Fruit fly (Drosophila melanogaster) whole organism, embryonic: ENCODE data around the gene aph-1.

ENCODE experiments used
- Abd-B ChIP-seq: fragments of 200-800 bp; sonication (Bioruptor generic); optimal IDR thresholded peaks from 2 replicates; lab custom pipeline; 2018; ENCODE audit warnings: missing biosample characterization, mild to moderate bottlenecking, missing genetic modification characterization, moderate library complexity
- Adf1 ChIP-seq: fragments of 200-800 bp; sonication (Bioruptor generic); IDR thresholded peaks from 2 replicates; pipeline ENCODE4 v1.3.6; 2022; ENCODE audit warnings: missing biosample characterization, missing genetic modification characterization
- CG10274 ChIP-seq: fragments of 200-800 bp; sonication (Bioruptor generic); optimal IDR thresholded peaks from 3 replicates; lab custom pipeline; 2017; ENCODE audit warnings: missing biosample characterization, mild to moderate bottlenecking, missing genetic modification characterization
- CG10366 ChIP-seq: fragments of 200-800 bp; sonication (Bioruptor generic); IDR thresholded peaks from 2 replicates; pipeline ENCODE4 v1.3.6; 2022; ENCODE audit warnings: missing biosample characterization, missing genetic modification characterization
- CG12769 ChIP-seq: fragments of 200-800 bp; sonication (Bioruptor generic); optimal IDR thresholded peaks from 2 replicates; lab custom pipeline; 2019; ENCODE audit warnings: missing biosample characterization, mild to moderate bottlenecking, missing genetic modification characterization, moderate library complexity
- CG13123 ChIP-seq: fragments of 200-800 bp; sonication (Bioruptor generic); optimal IDR thresholded peaks from 2 replicates; lab custom pipeline; 2016; ENCODE audit warnings: missing biosample characterization, missing genetic modification characterization
- CG13894 ChIP-seq: fragments of 200-800 bp; sonication (Bioruptor generic); optimal IDR thresholded peaks from 3 replicates; lab custom pipeline; 2018; ENCODE audit warnings: missing biosample characterization, mild to moderate bottlenecking, missing genetic modification characterization, moderate library complexity
- CG14860 ChIP-seq: fragments of 200-800 bp; sonication (Bioruptor generic); IDR thresholded peaks from 3 replicates; pipeline ENCODE4 v1.3.6; 2022; ENCODE audit warnings: missing biosample characterization, missing genetic modification characterization; ENCODE audit not compliant: partially characterized antibody
- CG1529 ChIP-seq: fragments of 200-800 bp; sonication (Bioruptor generic); optimal IDR thresholded peaks from 3 replicates; lab custom pipeline; 2018; ENCODE audit warnings: missing biosample characterization, missing genetic modification characterization
- CG17186 ChIP-seq: fragments of 200-800 bp; sonication (Bioruptor generic); optimal IDR thresholded peaks from 3 replicates; lab custom pipeline; 2017; ENCODE audit warnings: missing biosample characterization, missing genetic modification reagents, missing genetic modification characterization
- CG1832 ChIP-seq: fragments of 200-800 bp; sonication (Bioruptor generic); optimal IDR thresholded peaks from 2 replicates; lab custom pipeline; 2017; ENCODE audit warnings: missing biosample characterization, mild to moderate bottlenecking, missing genetic modification characterization, inconsistent platforms
- CG18764 ChIP-seq: fragments of 200-800 bp; sonication (Bioruptor generic); optimal IDR thresholded peaks from 3 replicates; lab custom pipeline; 2016; ENCODE audit warnings: missing biosample characterization, missing genetic modification characterization
- CG2116 ChIP-seq: fragments of 200-800 bp; sonication (Bioruptor generic); optimal IDR thresholded peaks from 3 replicates; lab custom pipeline; 2018; ENCODE audit warnings: missing biosample characterization, mild to moderate bottlenecking, missing genetic modification characterization
- CG30431 ChIP-seq: fragments of 200-800 bp; sonication (Bioruptor generic); optimal IDR thresholded peaks from 2 replicates; lab custom pipeline; 2017; ENCODE audit warnings: missing biosample characterization, missing genetic modification characterization
- CG31388 ChIP-seq: fragments of 200-800 bp; sonication (Bioruptor generic); optimal IDR thresholded peaks from 2 replicates; lab custom pipeline; 2016; ENCODE audit warnings: missing biosample characterization, missing genetic modification characterization
- CG3281 ChIP-seq: fragments of 200-800 bp; sonication (Bioruptor generic); optimal IDR thresholded peaks from 3 replicates; lab custom pipeline; 2017; ENCODE audit warnings: missing biosample characterization, mild to moderate bottlenecking, missing genetic modification characterization
- CG3726 ChIP-seq: fragments of 200-800 bp; sonication (Bioruptor generic); IDR thresholded peaks from 3 replicates; pipeline ENCODE4, ENCODE4 v1.3.6; 2022; ENCODE audit warnings: missing biosample characterization, missing genetic modification characterization
- CG4282 ChIP-seq: fragments of 200-800 bp; sonication (Bioruptor generic); optimal IDR thresholded peaks from 2 replicates; lab custom pipeline; 2016; ENCODE audit warnings: missing biosample characterization, missing genetic modification characterization
- CG6175 ChIP-seq: fragments of 200-800 bp; sonication (Bioruptor generic); IDR thresholded peaks from 3 replicates; pipeline ENCODE4 v1.3.6; 2022; ENCODE audit warnings: missing biosample characterization, missing genetic modification characterization
- CG6254 ChIP-seq: fragments of 200-800 bp; sonication (Bioruptor generic); optimal IDR thresholded peaks from 3 replicates; lab custom pipeline; 2017; ENCODE audit warnings: mild to moderate bottlenecking, missing biosample characterization, missing genetic modification reagents, missing genetic modification characterization
- CG7372 ChIP-seq: fragments of 200-800 bp; sonication (Bioruptor generic); IDR thresholded peaks from 2 replicates; pipeline ENCODE4 v1.3.6; 2022; ENCODE audit warnings: missing biosample characterization, missing genetic modification characterization
- CG7745 ChIP-seq: fragments of 200-800 bp; sonication (Bioruptor generic); optimal IDR thresholded peaks from 2 replicates; lab custom pipeline; 2018; ENCODE audit warnings: missing biosample characterization, mild to moderate bottlenecking, missing genetic modification characterization, moderate library complexity
- CG7786 ChIP-seq: fragments of 200-800 bp; sonication (Bioruptor generic); optimal IDR thresholded peaks from 2 replicates; lab custom pipeline; 2016; ENCODE audit warnings: missing biosample characterization, missing genetic modification characterization
- CG8924 ChIP-seq: fragments of 200-800 bp; optimal IDR thresholded peaks from 3 replicates; lab custom pipeline; 2019; ENCODE audit warnings: missing biosample characterization, mild to moderate bottlenecking, missing genetic modification characterization, moderate library complexity
- D19B ChIP-seq: fragments of 200-800 bp; sonication (Bioruptor generic); optimal IDR thresholded peaks from 2 replicates; lab custom pipeline; 2017; ENCODE audit warnings: missing biosample characterization, mild to moderate bottlenecking, missing genetic modification characterization
- Doc3 ChIP-seq: fragments of 200-800 bp; sonication (Bioruptor generic); IDR thresholded peaks from 3 replicates; pipeline ENCODE4 v1.3.6; 2022; ENCODE audit warnings: missing biosample characterization, missing genetic modification characterization; ENCODE audit not compliant: partially characterized antibody
- Eip74EF ChIP-seq, 2 experiments: fragments of 200-800 bp in 1 of 2; fragments of >200 bp in 1 of 2; sonication (Bioruptor generic) in 1 of 2; optimal IDR thresholded peaks; 2 replicates each; lab custom pipeline; 2017 to 2019; ENCODE audit warnings: missing biosample characterization in 2 of 2, missing genetic modification characterization in 2 of 2, mild to moderate bottlenecking in 1 of 2, moderate library complexity in 1 of 2
- Gsc ChIP-seq: fragments of 200-800 bp; sonication (Bioruptor generic); IDR thresholded peaks from 2 replicates; pipeline ENCODE4 v1.3.6; 2022; ENCODE audit warnings: missing biosample characterization, missing genetic modification characterization
- Gug ChIP-seq: fragments of 200-800 bp; sonication (Bioruptor generic); IDR thresholded peaks from 4 replicates; pipeline ENCODE4 v1.3.6; 2022; ENCODE audit warnings: missing biosample characterization, missing genetic modification characterization
- Mad ChIP-seq: fragments of 200-800 bp; sonication (Bioruptor generic); optimal IDR thresholded peaks from 2 replicates; lab custom pipeline; 2016; ENCODE audit warnings: missing biosample characterization, missing genetic modification characterization
- Med ChIP-seq: fragments of 200-800 bp; sonication (Bioruptor generic); peaks from one replicate; lab custom pipeline; 2016; ENCODE audit warnings: missing biosample characterization, missing genetic modification characterization, mild to moderate bottlenecking, inconsistent platforms, moderate library complexity
- Sin3A ChIP-seq: fragments of >200 bp; optimal IDR thresholded peaks from 2 replicates; lab custom pipeline; 2018
- Sry-β ChIP-seq: fragments of 200-800 bp; sonication (Bioruptor generic); optimal IDR thresholded peaks from 2 replicates; lab custom pipeline; 2018; ENCODE audit warnings: missing biosample characterization, mild to moderate bottlenecking, missing genetic modification characterization, moderate library complexity
- Tbp ChIP-seq: fragments of >200 bp; optimal IDR thresholded peaks from 2 replicates; lab custom pipeline; 2018; ENCODE audit warnings: missing biosample characterization, missing genetic modification characterization
- Trl ChIP-seq, 3 experiments: fragments of >200 bp in 2 of 3; fragments of 200-800 bp in 1 of 3; sonication (Bioruptor generic) in 1 of 3; optimal IDR thresholded peaks; 2 replicates in 1 of 3; 3 replicates in 2 of 3; lab custom pipeline; 2016 to 2017; ENCODE audit warnings: missing biosample characterization in 1 of 3, missing genetic modification characterization in 1 of 3
- Xbp1 ChIP-seq: fragments of 200-800 bp; sonication (Bioruptor generic); optimal IDR thresholded peaks from 3 replicates; lab custom pipeline; 2016; ENCODE audit warnings: missing biosample characterization, mild to moderate bottlenecking, missing genetic modification characterization
- aop ChIP-seq: fragments of 200-800 bp; sonication (Bioruptor generic); IDR thresholded peaks from 2 replicates; pipeline ENCODE4 v1.3.6; 2022; ENCODE audit warnings: missing biosample characterization, missing genetic modification characterization
- ash1 ChIP-seq: fragments of 200-800 bp; sonication (Bioruptor generic); optimal IDR thresholded peaks from 2 replicates; lab custom pipeline; 2018; ENCODE audit warnings: missing biosample characterization, mild to moderate bottlenecking, missing genetic modification characterization
- inv ChIP-seq: fragments of 200-800 bp; sonication (Bioruptor generic); IDR thresholded peaks from 2 replicates; pipeline ENCODE4 v1.3.6; 2022; ENCODE audit warnings: missing biosample characterization, missing genetic modification characterization; ENCODE audit not compliant: partially characterized antibody
- mld ChIP-seq: fragments of 200-800 bp; sonication (Bioruptor generic); IDR thresholded peaks from 3 replicates; pipeline ENCODE4 v1.3.6; 2022; ENCODE audit warnings: missing biosample characterization, missing genetic modification characterization; ENCODE audit not compliant: partially characterized antibody
- nom ChIP-seq: fragments of 200-800 bp; sonication (Bioruptor generic); optimal IDR thresholded peaks from 2 replicates; lab custom pipeline; 2017; ENCODE audit warnings: missing biosample characterization, missing genetic modification characterization, mild to moderate bottlenecking, moderate library complexity, missing genetic modification reagents
- odd ChIP-seq: fragments of 200-800 bp; sonication (Bioruptor generic); optimal IDR thresholded peaks from 2 replicates; lab custom pipeline; 2017; ENCODE audit warnings: missing biosample characterization, mild to moderate bottlenecking, missing genetic modification characterization
- pan ChIP-seq, 4 experiments: fragments of >200 bp in 3 of 4; fragments of 200-800 bp in 1 of 4; sonication (Bioruptor generic) in 1 of 4; optimal IDR thresholded peaks in 3 of 4; IDR thresholded peaks in 1 of 4; 2 replicates each; pipeline versions ENCODE4 v1.3.6 to Lab custom; 2017 to 2022; ENCODE audit warnings: missing biosample characterization in 2 of 4, missing genetic modification characterization in 2 of 4, mixed read lengths in 1 of 4
- run ChIP-seq: fragments of 200-800 bp; sonication (Bioruptor generic); optimal IDR thresholded peaks from 3 replicates; lab custom pipeline; 2018; ENCODE audit warnings: missing biosample characterization, mild to moderate bottlenecking, missing genetic modification characterization
- sens-2 ChIP-seq: fragments of 200-800 bp; sonication (Bioruptor generic); IDR thresholded peaks from 2 replicates; pipeline ENCODE4 v1.3.6; 2022; ENCODE audit warnings: missing biosample characterization, missing genetic modification characterization
- sna ChIP-seq: fragments of 200-800 bp; sonication (Bioruptor generic); IDR thresholded peaks from 2 replicates; pipeline ENCODE4 v1.3.6; 2022; ENCODE audit warnings: missing biosample characterization, missing genetic modification characterization; ENCODE audit not compliant: partially characterized antibody
- wor ChIP-seq: fragments of 200-800 bp; sonication (Bioruptor generic); IDR thresholded peaks from 2 replicates; pipeline ENCODE4 v1.3.6; 2022; ENCODE audit warnings: missing biosample characterization, missing genetic modification characterization

aph-1 gene

DNA sequence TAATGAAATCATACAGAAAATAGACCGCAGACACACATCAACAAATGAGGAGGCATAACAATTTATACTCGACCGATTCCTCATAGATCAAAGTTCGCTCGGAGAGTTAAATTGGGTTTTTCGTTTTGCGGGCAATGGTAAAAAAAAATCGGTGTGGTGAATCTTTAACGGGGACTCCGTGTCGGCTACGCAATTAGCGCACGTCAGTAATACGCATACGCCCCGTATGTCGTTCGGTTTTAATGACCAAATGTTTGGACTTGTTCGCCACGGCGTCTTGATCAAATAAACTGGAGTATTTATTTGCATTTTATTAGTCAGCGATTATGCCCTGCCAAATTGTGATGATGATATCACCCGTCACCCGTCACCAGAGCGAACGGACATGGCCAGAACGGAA lies 35.3 kb upstream of the aph-1 start:
- TF ChIP-seq CG13894 (peak; percentile 1), CG12769 (tag; lab: Kevin White, UChicago) (peak; percentile 9), CG17186 (GFP tag; lab: Kevin White, UChicago) (no peak), wor (GFP tag; lab: Robert Waterston, UW) (no peak), CG7372 (GFP tag; lab: Robert Waterston, UW) (peak; percentile 91), CG31388 (no peak), CG14860 (GFP tag; lab: Robert Waterston, UW) (no peak), sens-2 (no peak), Med (peak; percentile 28)

dm6 chr2L:2731370-2732138 lies 34.5 kb upstream of the aph-1 start:
- TF ChIP-seq Xbp1 (GFP tag; lab: Kevin White, UChicago) (peak; percentile 16), CG3726 (no peak), CG6175 (GFP tag; lab: Robert Waterston, UW) (no peak), Sin3A (lab: Kevin White, UChicago) (no peak), Abd-B (peak; percentile 7), CG7745 (tag; lab: Kevin White, UChicago) (no peak), CG2116 (GFP tag; lab: Kevin White, UChicago) (no peak), mld (GFP tag; lab: Robert Waterston, UW) (no peak), nom (GFP tag; lab: Kevin White, UChicago) (no peak), ash1 (GFP tag; lab: Kevin White, UChicago) (no peak), aop (GFP tag; lab: Robert Waterston, UW) (no peak), run (tag; lab: Kevin White, UChicago) (no peak), inv (GFP tag; lab: Robert Waterston, UW) (no peak), Gsc (GFP tag; lab: Robert Waterston, UW) (0 out of 2 replicates have a peak, but pooled peaks have one; percentile 24), Doc3 (GFP tag; lab: Robert Waterston, UW) (no peak), CG1529 (GFP tag; lab: Kevin White, UChicago) (no peak), sna (GFP tag; lab: Robert Waterston, UW) (no peak), CG6254 (GFP tag; lab: Kevin White, UChicago) (peak; percentile 2), CG10274 (GFP tag; lab: Kevin White, UChicago) (no peak), CG1832 (no peak), Eip74EF (GFP tag; optimal IDR thresholded peaks at IDR 0.05; lab: Kevin White, UChicago) (peak in 1 of 2 experiments; percentile 31), Mad (GFP tag; lab: Kevin White, UChicago) (no peak), CG10366 (GFP tag; lab: Robert Waterston, UW) (peak; percentile 39; the same call in 1 of the 2 replicates), odd (GFP tag; lab: Kevin White, UChicago) (no peak), CG3281 (GFP tag; lab: Kevin White, UChicago) (no peak), CG30431 (GFP tag; lab: Kevin White, UChicago) (no peak), Gug (0 out of 4 replicates have a peak, but pooled peaks have one; percentile 22), CG8924 (peak; percentile 0), CG13123 (GFP tag; lab: Kevin White, UChicago) (no peak), Trl (optimal IDR thresholded peaks at IDR 0.05; lab: Kevin White, UChicago) (no peak), Trl (GFP tag; optimal IDR thresholded peaks at IDR 0.05; lab: Kevin White, UChicago) (no peak), Adf1 (GFP tag; lab: Robert Waterston, UW) (no peak), pan (optimal IDR thresholded peaks at IDR 0.05; lab: Kevin White, UChicago) (no peak), pan (GFP tag; optimal IDR thresholded peaks at IDR 0.05 in 1 of 2, IDR thresholded peaks at IDR 0.05 in 1 of 2) (peak in 1 of 2 experiments; percentile 63), D19B (GFP tag; lab: Kevin White, UChicago) (no peak), CG18764 (GFP tag; lab: Kevin White, UChicago) (no peak), CG7786 (no peak), Sry-β (GFP tag; lab: Kevin White, UChicago) (no peak), Tbp (no peak), CG4282 (GFP tag; lab: Kevin White, UChicago) (no peak)
